Fruit fly (Drosophila melanogaster) whole organism, embryonic: ENCODE data around the gene Pbp45.

Experiments
- Adf1 ChIP-seq: fragments of 200-800 bp; sonication (Bioruptor generic); IDR thresholded peaks from 2 replicates; pipeline ENCODE4 v1.3.6; 2022; ENCODE audit warnings: missing biosample characterization, missing genetic modification characterization
- B-H1 ChIP-seq: fragments of 200-800 bp; sonication (Bioruptor generic); IDR thresholded peaks from 3 replicates; pipeline ENCODE4 v1.3.6; 2022; ENCODE audit warnings: missing biosample characterization, missing genetic modification characterization
- BEAF-32 ChIP-seq: fragments of 200-800 bp; sonication (Bioruptor generic); optimal IDR thresholded peaks from 3 replicates; lab custom pipeline; 2017; ENCODE audit warnings: missing biosample characterization, missing genetic modification characterization, mild to moderate bottlenecking, moderate library complexity, missing genetic modification reagents
- CG10654 ChIP-seq: fragments of 200-800 bp; sonication (Bioruptor generic); optimal IDR thresholded peaks from 2 replicates; lab custom pipeline; 2016; ENCODE audit warnings: missing biosample characterization, missing genetic modification characterization
- CG12219 ChIP-seq: fragments of 200-800 bp; sonication (Bioruptor generic); optimal IDR thresholded peaks from 3 replicates; lab custom pipeline; 2018; ENCODE audit warnings: missing biosample characterization, mild to moderate bottlenecking, missing genetic modification characterization
- CG12299 ChIP-seq: fragments of 200-800 bp; sonication (Bioruptor generic); optimal IDR thresholded peaks from 2 replicates; lab custom pipeline; 2018; ENCODE audit warnings: missing biosample characterization, mild to moderate bottlenecking, missing genetic modification characterization
- CG12942 ChIP-seq: fragments of 200-800 bp; sonication (Bioruptor generic); optimal IDR thresholded peaks from 3 replicates; lab custom pipeline; 2016; ENCODE audit warnings: missing biosample characterization, missing genetic modification characterization
- CG14667 ChIP-seq: fragments of 200-800 bp; sonication (Bioruptor generic); IDR thresholded peaks from 2 replicates; pipeline ENCODE4 v1.3.6; 2022; ENCODE audit warnings: missing biosample characterization, missing genetic modification characterization
- CG14710 ChIP-seq: fragments of 200-800 bp; sonication (Bioruptor generic); optimal IDR thresholded peaks from 3 replicates; lab custom pipeline; 2019; ENCODE audit warnings: missing biosample characterization, mild to moderate bottlenecking, missing genetic modification characterization, moderate library complexity
- CG15696 ChIP-seq: fragments of 200-800 bp; sonication (Bioruptor generic); optimal IDR thresholded peaks from 2 replicates; lab custom pipeline; 2019; ENCODE audit warnings: missing biosample characterization, mild to moderate bottlenecking, missing genetic modification characterization, moderate library complexity
- CG17359 ChIP-seq: fragments of 200-800 bp; sonication (Bioruptor generic); optimal IDR thresholded peaks from 3 replicates; lab custom pipeline; 2018; ENCODE audit warnings: missing biosample characterization, mild to moderate bottlenecking, missing genetic modification characterization, moderate library complexity
- CG1832 ChIP-seq: fragments of 200-800 bp; sonication (Bioruptor generic); optimal IDR thresholded peaks from 2 replicates; lab custom pipeline; 2017; ENCODE audit warnings: missing biosample characterization, mild to moderate bottlenecking, missing genetic modification characterization, inconsistent platforms
- CG3407 ChIP-seq: fragments of 200-800 bp; sonication (Bioruptor generic); optimal IDR thresholded peaks from 2 replicates; lab custom pipeline; 2018; ENCODE audit warnings: missing biosample characterization, mild to moderate bottlenecking, missing genetic modification characterization
- CG4617 ChIP-seq: fragments of 200-800 bp; sonication (Bioruptor generic); optimal IDR thresholded peaks from 3 replicates; lab custom pipeline; 2016; ENCODE audit warnings: missing biosample characterization, missing genetic modification characterization, borderline replicate concordance
- CG6791 ChIP-seq: fragments of 200-800 bp; sonication (Bioruptor generic); IDR thresholded peaks from 3 replicates; pipeline ENCODE4 v1.3.6; 2022; ENCODE audit warnings: missing biosample characterization, missing genetic modification characterization; ENCODE audit not compliant: partially characterized antibody
- CG6813 ChIP-seq: fragments of 200-800 bp; sonication (Bioruptor generic); optimal IDR thresholded peaks from 2 replicates; lab custom pipeline; 2017; ENCODE audit warnings: missing biosample characterization, missing genetic modification characterization, mild to moderate bottlenecking, moderate library complexity, missing genetic modification reagents
- CG6854 ChIP-seq: fragments of 200-800 bp; sonication (Bioruptor generic); optimal IDR thresholded peaks from 3 replicates; lab custom pipeline; 2017; ENCODE audit warnings: missing biosample characterization, mild to moderate bottlenecking, missing genetic modification characterization
- CG8290 ChIP-seq, 3 experiments: fragments of 200-800 bp; sonication (Bioruptor generic); optimal IDR thresholded peaks; 2 replicates each; lab custom pipeline; 2016 to 2019; ENCODE audit warnings: missing biosample characterization in 3 of 3, missing genetic modification characterization in 3 of 3, mild to moderate bottlenecking in 2 of 3, moderate library complexity in 1 of 3
- CG9727 ChIP-seq: fragments of 200-800 bp; sonication (Bioruptor generic); optimal IDR thresholded peaks from 3 replicates; lab custom pipeline; 2017; ENCODE audit warnings: missing biosample characterization, mild to moderate bottlenecking, missing genetic modification characterization
- CG9797 ChIP-seq: fragments of 200-800 bp; sonication (Bioruptor generic); optimal IDR thresholded peaks from 3 replicates; lab custom pipeline; 2018; ENCODE audit warnings: missing biosample characterization, mild to moderate bottlenecking, missing genetic modification characterization
- Dll ChIP-seq: fragments of 200-800 bp; sonication (Bioruptor generic); IDR thresholded peaks from 4 replicates; pipeline ENCODE4 v1.3.6; 2022; ENCODE audit warnings: missing biosample characterization, missing genetic modification characterization; ENCODE audit not compliant: partially characterized antibody
- E2f1 ChIP-seq: fragments of 200-800 bp; sonication (Bioruptor generic); IDR thresholded peaks from 2 replicates; pipeline ENCODE4 v1.3.6; 2022; ENCODE audit warnings: missing biosample characterization, missing genetic modification characterization
- Ets65A ChIP-seq: fragments of 200-800 bp; sonication (Bioruptor generic); peaks from one replicate; lab custom pipeline; 2016; ENCODE audit warnings: missing biosample characterization, missing genetic modification characterization
- HLH3B ChIP-seq: fragments of 200-800 bp; sonication (Bioruptor generic); IDR thresholded peaks from 2 replicates; pipeline ENCODE4 v1.3.6; 2022; ENCODE audit warnings: missing biosample characterization, missing genetic modification characterization
- HLHmδ ChIP-seq: fragments of 200-800 bp; sonication (Bioruptor generic); optimal IDR thresholded peaks from 2 replicates; lab custom pipeline; 2018; ENCODE audit warnings: missing biosample characterization, mild to moderate bottlenecking, missing genetic modification characterization, moderate library complexity
- Hsf ChIP-seq: fragments of 200-800 bp; sonication (Bioruptor generic); optimal IDR thresholded peaks from 3 replicates; lab custom pipeline; 2016; ENCODE audit warnings: missing biosample characterization, missing genetic modification characterization
- Mrtf ChIP-seq: fragments of 200-800 bp; sonication (Bioruptor generic); IDR thresholded peaks from 3 replicates; pipeline ENCODE4 v1.3.6; 2022; ENCODE audit warnings: missing biosample characterization, missing genetic modification characterization
- Myb ChIP-seq: fragments of 200-800 bp; sonication (Bioruptor generic); optimal IDR thresholded peaks from 2 replicates; lab custom pipeline; 2016; ENCODE audit warnings: missing biosample characterization, missing genetic modification characterization
- NC2α ChIP-seq: fragments of 200-800 bp; sonication (Bioruptor generic); optimal IDR thresholded peaks from 2 replicates; lab custom pipeline; 2016; ENCODE audit warnings: missing biosample characterization, missing genetic modification characterization
- Rx ChIP-seq: fragments of 200-800 bp; sonication (Bioruptor generic); IDR thresholded peaks from 2 replicates; pipeline ENCODE4 v1.3.6; 2022; ENCODE audit warnings: missing biosample characterization, missing genetic modification characterization
- Ssrp ChIP-seq: fragments of 200-800 bp; sonication (Bioruptor generic); optimal IDR thresholded peaks from 2 replicates; lab custom pipeline; 2018; ENCODE audit warnings: missing biosample characterization, mild to moderate bottlenecking, missing genetic modification characterization, moderate library complexity
- az2 ChIP-seq: fragments of 200-800 bp; sonication (Bioruptor generic); optimal IDR thresholded peaks from 3 replicates; lab custom pipeline; 2016; ENCODE audit warnings: missing biosample characterization, missing genetic modification characterization
- corto ChIP-seq: fragments of 200-800 bp; sonication (Bioruptor generic); optimal IDR thresholded peaks from 2 replicates; lab custom pipeline; 2016; ENCODE audit warnings: missing biosample characterization, mild to moderate bottlenecking, missing genetic modification characterization, moderate library complexity
- cwo ChIP-seq: fragments of 200-800 bp; sonication (Bioruptor generic); optimal IDR thresholded peaks from 3 replicates; lab custom pipeline; 2017; ENCODE audit warnings: missing biosample characterization, missing genetic modification characterization, mild to moderate bottlenecking, moderate library complexity, missing genetic modification reagents
- ewg ChIP-seq: fragments of 200-800 bp; sonication (Bioruptor generic); optimal IDR thresholded peaks from 3 replicates; lab custom pipeline; 2017; ENCODE audit warnings: mild to moderate bottlenecking, missing biosample characterization, missing genetic modification reagents, missing genetic modification characterization
- ham ChIP-seq: fragments of 200-800 bp; sonication (Bioruptor generic); IDR thresholded peaks from 2 replicates; pipeline ENCODE4 v1.3.6; 2022; ENCODE audit warnings: missing biosample characterization, missing genetic modification characterization
- hth ChIP-seq: fragments of >200 bp; optimal IDR thresholded peaks from 2 replicates; lab custom pipeline; 2017; ENCODE audit warnings: inconsistent platforms
- knrl ChIP-seq: fragments of 200-800 bp; sonication (Bioruptor generic); IDR thresholded peaks from 3 replicates; pipeline ENCODE4 v1.3.6; 2022; ENCODE audit warnings: missing biosample characterization, missing genetic modification characterization; ENCODE audit not compliant: partially characterized antibody
- lab ChIP-seq: fragments of 200-800 bp; sonication (Bioruptor generic); optimal IDR thresholded peaks from 3 replicates; lab custom pipeline; 2017; ENCODE audit warnings: missing biosample characterization, missing genetic modification characterization, mild to moderate bottlenecking, moderate library complexity, missing genetic modification reagents
- lov ChIP-seq, 2 experiments: fragments of 200-800 bp in 1 of 2; fragments of >200 bp in 1 of 2; sonication (Bioruptor generic) in 1 of 2; IDR thresholded peaks in 1 of 2; optimal IDR thresholded peaks in 1 of 2; 2 replicates in 1 of 2; 3 replicates in 1 of 2; pipeline versions ENCODE4 v1.3.6 to Lab custom; 2017 to 2022; ENCODE audit warnings: missing biosample characterization in 1 of 2, missing genetic modification characterization in 1 of 2
- mld ChIP-seq: fragments of 200-800 bp; sonication (Bioruptor generic); IDR thresholded peaks from 3 replicates; pipeline ENCODE4 v1.3.6; 2022; ENCODE audit warnings: missing biosample characterization, missing genetic modification characterization; ENCODE audit not compliant: partially characterized antibody
- prd ChIP-seq, 3 experiments: fragments of >200 bp in 2 of 3; fragments of 200-800 bp in 1 of 3; sonication (Bioruptor generic) in 1 of 3; optimal IDR thresholded peaks in 2 of 3; IDR thresholded peaks in 1 of 3; 2 replicates in 2 of 3; 3 replicates in 1 of 3; pipeline versions ENCODE4 v1.3.6 to Lab custom; 2017 to 2022; ENCODE audit warnings: missing biosample characterization in 1 of 3, missing genetic modification characterization in 1 of 3
- ro ChIP-seq: fragments of 200-800 bp; sonication (Bioruptor generic); IDR thresholded peaks from 2 replicates; pipeline ENCODE4 v1.3.6; 2022; ENCODE audit warnings: missing biosample characterization, missing genetic modification characterization
- run ChIP-seq: fragments of 200-800 bp; sonication (Bioruptor generic); optimal IDR thresholded peaks from 3 replicates; lab custom pipeline; 2018; ENCODE audit warnings: missing biosample characterization, mild to moderate bottlenecking, missing genetic modification characterization
- scrt ChIP-seq: fragments of 200-800 bp; sonication (Bioruptor generic); optimal IDR thresholded peaks from 2 replicates; lab custom pipeline; 2018; ENCODE audit warnings: missing biosample characterization, mild to moderate bottlenecking, missing genetic modification characterization, moderate library complexity
- seq ChIP-seq: fragments of 200-800 bp; sonication (Bioruptor generic); IDR thresholded peaks from 2 replicates; pipeline ENCODE4 v1.3.6; 2022; ENCODE audit warnings: missing biosample characterization, missing genetic modification characterization
- slbo ChIP-seq: fragments of 200-800 bp; sonication (Bioruptor generic); IDR thresholded peaks from 2 replicates; pipeline ENCODE4 v1.3.6; 2022; ENCODE audit warnings: missing biosample characterization, missing genetic modification characterization
- tll ChIP-seq, 2 experiments: fragments of 200-800 bp in 1 of 2; fragments of >200 bp in 1 of 2; sonication (Bioruptor generic) in 1 of 2; optimal IDR thresholded peaks; 2 replicates each; lab custom pipeline; 2017 to 2019; ENCODE audit warnings: missing biosample characterization in 2 of 2, missing genetic modification characterization in 2 of 2, mild to moderate bottlenecking in 1 of 2, moderate library complexity in 1 of 2

Gene Pbp45

dm6 chr3R:15793372-15793802 is 45.9 kb downstream of the Pbp45 start, which contains the start of gene nsl1 (continued):
- TF ChIP-seq CG12942 (GFP tag; lab: Kevin White, UChicago) (peak; percentile 39), hth (lab: Kevin White, UChicago) (no peak), CG9797 (peak; percentile 54), NC2α (GFP tag; lab: Kevin White, UChicago) (no peak), Mrtf (GFP tag; lab: Robert Waterston, UW) (no peak), az2 (no peak), Rx (no peak), ham (GFP tag; lab: Robert Waterston, UW) (no peak), BEAF-32 (GFP tag; lab: Kevin White, UChicago) (peak; percentile 99), cwo (GFP tag; lab: Kevin White, UChicago) (no peak), Adf1 (GFP tag; lab: Robert Waterston, UW) (peak; percentile 81), HLH3B (GFP tag; lab: Robert Waterston, UW) (no peak), CG8290 (GFP tag; optimal IDR thresholded peaks at IDR 0.05; lab: Kevin White, UChicago) (peak; percentile 35), CG8290 (tag; optimal IDR thresholded peaks at IDR 0.05; lab: Kevin White, UChicago) (peak; percentile 30 to 68), Hsf (GFP tag; lab: Kevin White, UChicago) (peak; percentile 11), CG14667 (GFP tag; lab: Robert Waterston, UW) (0 out of 2 replicates have a peak, but pooled peaks have one; percentile 11), Ssrp (tag; lab: Kevin White, UChicago) (no peak), CG12299 (peak; percentile 19), Ets65A (GFP tag; lab: Kevin White, UChicago) (no peak), CG1832 (GFP tag; lab: Kevin White, UChicago) (peak; percentile 99), CG15696 (tag; lab: Kevin White, UChicago) (no peak), CG3407 (GFP tag; lab: Kevin White, UChicago) (no peak), Myb (GFP tag; lab: Kevin White, UChicago) (no peak), ro (no peak), scrt (GFP tag; lab: Kevin White, UChicago) (no peak), E2f1 (peak; percentile 48), B-H1 (GFP tag; lab: Robert Waterston, UW) (no peak), CG6813 (peak; percentile 4), CG17359 (tag; lab: Kevin White, UChicago) (no peak), Dll (GFP tag; lab: Robert Waterston, UW) (peak; percentile 97), tll (GFP tag; optimal IDR thresholded peaks at IDR 0.05; lab: Kevin White, UChicago) (peak in 1 of 2 experiments; percentile 53), CG6854 (GFP tag; lab: Kevin White, UChicago) (no peak), HLHmδ (GFP tag; lab: Kevin White, UChicago) (no peak), slbo (peak; percentile 51; the same call in 1 of the 2 replicates), CG12219 (GFP tag; lab: Kevin White, UChicago) (no peak), ewg (GFP tag; lab: Kevin White, UChicago) (peak; percentile 89), lov (optimal IDR thresholded peaks at IDR 0.05; lab: Kevin White, UChicago) (no peak), lov (GFP tag; IDR thresholded peaks at IDR 0.05; lab: Robert Waterston, UW) (0 out of 3 replicates have a peak, but pooled peaks have one; percentile 5), corto (peak; percentile 73), run (tag; lab: Kevin White, UChicago) (no peak), CG4617 (GFP tag; lab: Kevin White, UChicago) (peak; percentile 40), seq (GFP tag; lab: Robert Waterston, UW) (no peak), knrl (GFP tag; lab: Robert Waterston, UW) (peak; percentile 97), mld (GFP tag; lab: Robert Waterston, UW) (peak; percentile 90), lab (GFP tag; lab: Kevin White, UChicago) (peak; percentile 64), CG6791 (GFP tag; lab: Robert Waterston, UW) (peak; percentile 96), prd (optimal IDR thresholded peaks at IDR 0.05; lab: Kevin White, UChicago) (no peak), prd (GFP tag; IDR thresholded peaks at IDR 0.05; lab: Robert Waterston, UW) (peak; percentile 73), CG14710 (tag; lab: Kevin White, UChicago) (peak; percentile 74), CG9727 (GFP tag; lab: Kevin White, UChicago) (peak; percentile 59), CG10654 (GFP tag; lab: Kevin White, UChicago) (peak; percentile 19)
